Fruit fly (Drosophila melanogaster) ovary, adult (tissue): ENCODE results near the gene dls.

Experiments
- CG17801 ChIP-seq: fragments of 200-800 bp; optimal IDR thresholded peaks from 2 replicates; lab custom pipeline; 2019; ENCODE audit warnings: missing biosample characterization, mild to moderate bottlenecking, missing genetic modification characterization, moderate library complexity; ENCODE audit not compliant: partially characterized antibody

Gene dls

DNA sequence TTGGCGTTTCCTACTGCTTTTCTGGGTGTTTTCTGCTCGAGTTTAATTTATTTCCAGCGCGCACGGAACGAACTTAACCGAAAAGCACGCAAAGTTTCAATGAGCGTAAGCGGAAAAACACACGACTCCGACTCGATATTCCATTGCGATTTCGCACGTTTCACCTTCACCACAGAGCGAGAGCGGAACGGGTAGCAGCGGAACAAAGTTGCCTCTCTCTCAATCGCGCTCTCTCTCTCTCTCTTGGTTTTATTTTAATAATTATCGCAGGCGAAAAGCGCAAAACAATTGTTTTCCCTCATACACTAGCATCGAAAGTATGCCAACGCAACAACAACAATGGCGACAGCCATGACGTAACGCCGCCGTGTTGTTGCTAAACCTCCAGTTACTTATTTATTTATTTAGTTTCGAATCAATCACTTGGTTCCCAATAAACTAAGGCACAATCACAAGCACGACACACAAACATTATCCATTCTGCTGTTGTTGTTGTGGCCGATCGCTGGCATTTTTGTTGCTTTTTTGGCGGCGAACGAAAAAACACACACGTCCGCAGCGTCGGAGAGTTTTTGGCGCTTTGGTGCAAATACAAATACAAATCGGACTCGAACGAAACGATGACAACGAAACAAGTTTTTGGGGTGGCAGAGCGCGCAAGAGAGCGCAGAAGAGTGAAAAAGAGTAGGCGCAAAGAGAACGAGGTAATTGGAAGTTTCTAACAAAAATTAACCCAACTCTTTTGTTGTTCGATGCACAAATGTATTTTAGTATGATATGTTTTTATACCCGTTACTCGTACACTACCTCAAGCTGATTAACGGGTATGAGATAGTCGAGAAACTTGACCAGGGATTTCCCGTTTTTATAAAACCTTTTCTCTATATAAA lies 36.7 kb upstream of the dls start, which contains the start of gene CG5151:
CG5151 (minus strand) TSS at position 552 of the 890 bp plus-strand sequence.
- TF ChIP-seq CG17801 (GFP tag; lab: Kevin White, UChicago) = peak; percentile 70

DNA sequence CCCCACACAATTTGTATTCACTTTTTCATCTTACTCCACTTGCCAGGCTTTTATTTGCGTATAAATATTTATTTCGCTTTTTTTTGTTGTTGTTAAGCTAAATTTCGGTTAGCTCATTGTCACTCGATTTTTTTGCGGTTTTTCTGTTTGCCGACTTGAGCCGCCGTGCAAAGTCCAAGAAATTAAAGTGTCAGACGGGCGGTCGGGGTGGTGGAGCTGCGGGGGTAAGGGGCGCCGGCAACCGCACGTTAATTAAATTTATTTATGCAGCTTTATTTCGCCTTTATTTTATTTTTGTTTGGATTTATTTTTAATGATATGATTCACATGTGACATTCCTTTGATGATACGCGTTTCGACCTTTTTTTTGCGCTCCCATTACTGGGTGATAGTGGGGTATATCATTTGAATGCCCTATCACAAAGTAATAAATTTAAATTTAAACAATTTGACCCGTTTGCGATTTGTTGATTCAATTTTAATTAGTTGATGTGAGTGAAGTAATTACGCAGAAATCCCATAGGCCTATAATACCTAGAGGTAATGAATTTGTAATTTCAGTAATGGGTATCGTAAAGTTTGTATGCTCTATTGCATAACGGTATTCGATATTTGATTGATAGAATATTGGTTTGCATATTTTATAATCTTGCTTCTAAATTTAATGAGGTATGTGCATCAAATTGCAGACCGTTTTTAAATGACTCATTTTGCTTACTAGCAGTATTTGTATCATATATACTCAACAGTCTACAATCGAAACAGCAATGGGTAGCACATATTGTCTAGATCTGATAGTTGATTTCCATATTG lies 35.6 kb upstream of the dls start:
- TF ChIP-seq CG17801 (GFP tag; lab: Kevin White, UChicago) = no peak

DNA sequence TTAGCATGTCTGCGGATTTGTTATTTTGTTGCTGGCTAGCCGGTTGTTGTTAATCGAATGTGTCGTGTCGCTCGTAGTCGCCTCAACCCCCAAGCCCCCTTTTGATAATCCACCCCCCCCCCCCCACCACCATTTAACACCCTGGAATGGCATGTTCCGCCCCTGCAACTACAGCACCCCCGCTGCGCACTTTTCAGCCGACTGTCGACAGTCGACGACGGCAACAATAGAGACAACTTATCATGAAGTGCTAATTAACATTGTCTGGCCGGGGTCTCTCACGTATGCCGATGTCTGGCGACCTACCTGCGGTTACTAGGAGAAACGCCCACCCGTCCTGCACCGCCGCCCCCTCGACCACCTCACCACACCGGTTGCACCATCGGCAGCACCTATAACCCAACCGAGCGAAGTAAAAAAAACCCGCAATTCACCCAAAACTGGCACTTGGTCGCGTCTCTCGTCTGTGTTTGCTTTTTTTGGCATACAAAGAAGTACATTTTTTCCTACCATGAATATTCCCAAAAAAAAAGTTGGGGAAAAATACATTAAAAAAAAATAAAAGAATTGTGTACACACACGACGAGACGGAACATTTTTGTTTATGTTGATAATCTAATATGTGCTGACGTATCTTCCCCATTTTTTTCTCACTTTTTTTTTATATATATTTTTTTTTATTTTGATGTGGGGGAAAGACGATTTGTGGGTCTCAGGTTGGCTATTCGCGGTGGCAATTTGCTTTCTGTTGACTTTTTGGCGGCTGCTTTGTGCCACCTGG lies 34.7 kb upstream of the dls start:
- no peak for TF ChIP-seq CG17801 (GFP tag; lab: Kevin White, UChicago)

DNA sequence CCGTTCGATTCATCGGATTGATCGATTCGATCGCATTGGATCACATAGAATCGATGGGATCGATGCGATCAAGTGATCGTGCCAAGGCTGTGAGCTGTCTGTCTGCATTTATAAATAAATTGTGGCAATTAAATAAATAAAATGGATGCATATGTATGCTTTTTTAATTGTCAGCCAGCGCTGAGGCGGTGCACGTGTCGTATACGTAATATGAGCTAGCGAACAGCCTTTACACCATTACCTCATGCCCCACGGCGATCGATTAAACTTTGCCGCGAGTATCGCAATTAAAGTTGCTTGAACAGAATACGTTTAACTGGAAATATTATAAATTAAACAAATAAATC lies 34.2 kb upstream of the dls start:
- no peak for TF ChIP-seq CG17801 (GFP tag; lab: Kevin White, UChicago)

DNA sequence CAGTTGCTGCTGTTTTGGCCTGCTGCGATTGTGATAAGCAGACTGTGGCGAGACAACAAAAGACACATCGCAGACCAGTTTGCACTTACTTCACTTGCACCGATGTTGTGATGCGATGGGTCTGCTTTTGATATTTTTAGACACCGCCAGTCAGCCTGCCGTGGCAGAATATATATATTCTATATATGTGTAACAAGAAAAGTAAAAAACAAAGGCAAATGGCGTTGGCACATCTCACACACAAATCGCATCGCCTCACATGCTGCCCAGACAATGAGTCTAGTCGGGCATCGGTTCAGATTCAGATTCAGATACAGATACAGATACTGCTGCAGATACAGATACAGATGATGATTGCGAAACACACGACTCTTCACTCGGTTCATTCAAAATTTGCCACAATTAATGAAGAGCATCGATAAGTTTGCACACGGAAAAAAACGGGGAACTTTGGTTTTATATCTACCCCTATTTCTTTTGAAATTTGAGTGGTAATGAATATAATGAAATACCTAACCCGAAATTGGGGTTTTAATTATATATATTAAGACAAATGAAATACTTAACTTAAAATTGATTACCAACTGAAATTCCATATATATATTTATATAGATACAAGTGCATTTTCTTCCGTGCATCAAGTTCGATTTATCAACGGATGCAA lies 33.3 kb upstream of the dls start:
- TF ChIP-seq CG17801 (GFP tag; lab: Kevin White, UChicago) = no peak

DNA sequence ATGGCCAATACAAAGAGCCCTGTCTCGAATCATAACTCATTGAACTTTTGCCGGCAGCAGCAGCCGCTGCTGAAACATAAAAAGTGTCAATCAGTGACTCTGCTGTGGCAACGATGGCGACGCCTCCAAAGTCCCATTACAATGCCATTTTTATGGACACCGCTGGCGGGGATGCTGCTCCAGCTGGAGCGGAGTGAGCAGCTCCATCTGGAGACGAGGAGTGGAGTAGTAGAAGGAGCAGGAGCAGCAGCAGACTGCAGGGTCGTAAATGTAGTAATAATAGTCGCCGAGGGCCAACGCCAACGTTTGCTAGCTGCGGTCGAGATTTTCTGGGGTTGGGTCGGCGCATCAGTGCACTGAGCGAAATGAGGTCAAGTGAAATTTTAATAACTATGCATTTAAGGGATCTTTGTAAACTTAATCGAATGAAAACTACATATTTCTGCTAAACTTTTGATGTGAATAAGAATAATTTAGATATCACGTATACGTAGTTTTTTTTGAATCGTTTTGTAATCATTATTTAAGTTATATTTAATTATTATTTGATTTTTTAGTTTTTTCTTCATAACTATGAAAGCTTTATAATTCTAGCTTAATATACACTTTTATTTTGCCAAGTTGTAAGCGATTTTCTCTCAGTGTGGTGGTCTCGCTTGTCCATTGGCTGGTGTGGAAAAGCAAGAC lies 32.5 kb upstream of the dls start:
- TF ChIP-seq CG17801 (GFP tag; lab: Kevin White, UChicago) = no peak

DNA sequence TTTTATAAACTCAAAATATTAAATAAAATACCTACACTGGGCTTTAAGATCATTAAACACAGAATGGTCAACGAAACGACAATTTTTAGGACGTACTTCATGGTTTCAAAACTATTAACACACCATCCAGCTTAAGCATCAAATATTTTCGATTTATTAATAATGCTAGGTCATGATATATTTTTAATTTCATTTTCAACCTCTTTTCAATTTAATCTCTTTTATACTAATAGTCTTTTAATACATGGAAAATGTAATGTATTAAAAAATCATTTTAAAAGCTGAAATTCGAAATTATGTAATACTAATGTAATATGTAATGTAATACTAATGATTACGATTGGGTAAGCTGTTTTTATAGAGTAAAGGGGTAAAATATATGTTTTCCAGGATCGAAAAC lies 31.1 kb upstream of the dls start, which contains the start of gene CG33796:
CG33796 (minus strand) TSS at position 101 of the 400 bp plus-strand sequence.
- TF ChIP-seq CG17801 (GFP tag; lab: Kevin White, UChicago) = no peak

DNA sequence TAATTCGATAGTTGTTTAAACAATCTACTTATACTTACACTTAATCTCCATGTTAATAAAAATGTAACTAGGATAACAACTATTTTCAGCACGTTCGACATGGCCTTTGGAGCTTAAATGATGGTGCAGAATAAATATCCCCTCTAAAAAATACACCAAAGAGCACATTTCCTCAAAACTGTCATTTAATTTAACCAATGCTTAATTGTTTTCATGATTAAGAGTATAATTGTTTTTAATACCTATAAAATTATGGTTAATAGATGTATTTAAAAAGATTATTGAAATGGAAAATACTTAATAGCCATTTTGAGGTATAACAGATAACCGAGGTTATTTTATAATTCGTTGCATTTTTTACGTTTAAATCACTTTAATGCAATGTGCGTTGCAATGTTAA lies 29.8 kb upstream of the dls start, which contains the start of gene CG33795:
CG33795 (minus strand) TSS at position 101 of the 400 bp plus-strand sequence.
- no peak for TF ChIP-seq CG17801 (GFP tag; lab: Kevin White, UChicago)

DNA sequence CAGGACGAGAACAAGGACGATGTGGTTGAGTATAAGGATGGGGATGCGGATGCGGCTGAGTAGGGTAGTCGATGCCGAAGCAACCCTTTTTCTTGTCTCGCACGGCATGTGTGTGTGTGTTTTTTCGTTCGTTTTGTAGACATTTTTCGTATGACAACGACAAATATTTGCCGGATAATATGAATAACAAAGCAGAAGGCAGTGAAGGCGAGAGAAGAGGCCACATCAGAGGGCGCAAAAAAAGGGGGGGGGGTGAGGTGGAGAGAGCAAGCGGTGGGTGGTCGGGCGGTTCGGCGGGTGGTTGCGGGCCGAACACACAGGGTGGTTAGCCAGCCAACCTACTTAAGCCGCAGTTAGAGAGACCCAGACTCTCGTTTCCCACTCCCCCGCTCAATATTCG lies 28.7 kb upstream of the dls start:
- TF ChIP-seq CG17801 (GFP tag; lab: Kevin White, UChicago) = no peak

DNA sequence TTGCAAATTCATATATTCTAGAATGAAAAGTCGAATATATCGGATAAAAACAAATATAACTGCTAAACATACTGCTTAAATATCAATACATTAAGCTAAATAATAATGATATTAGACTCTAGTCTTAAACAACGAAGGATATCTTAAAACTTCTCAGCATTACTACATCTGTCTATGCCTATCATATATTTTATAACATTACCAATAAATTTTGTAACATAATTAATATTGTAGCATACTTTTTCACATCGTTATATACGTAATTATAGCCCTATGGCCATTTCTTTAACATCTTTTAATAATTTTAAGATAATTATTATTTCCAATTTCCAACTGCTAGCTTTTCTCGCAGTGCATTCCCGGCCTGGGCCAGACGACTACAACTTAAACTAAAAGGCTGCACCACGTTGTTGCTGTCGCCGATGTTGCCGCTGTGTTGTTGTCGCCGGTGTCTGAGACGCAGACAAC lies 28.3 kb upstream of the dls start:
- no peak for TF ChIP-seq CG17801 (GFP tag; lab: Kevin White, UChicago)

DNA sequence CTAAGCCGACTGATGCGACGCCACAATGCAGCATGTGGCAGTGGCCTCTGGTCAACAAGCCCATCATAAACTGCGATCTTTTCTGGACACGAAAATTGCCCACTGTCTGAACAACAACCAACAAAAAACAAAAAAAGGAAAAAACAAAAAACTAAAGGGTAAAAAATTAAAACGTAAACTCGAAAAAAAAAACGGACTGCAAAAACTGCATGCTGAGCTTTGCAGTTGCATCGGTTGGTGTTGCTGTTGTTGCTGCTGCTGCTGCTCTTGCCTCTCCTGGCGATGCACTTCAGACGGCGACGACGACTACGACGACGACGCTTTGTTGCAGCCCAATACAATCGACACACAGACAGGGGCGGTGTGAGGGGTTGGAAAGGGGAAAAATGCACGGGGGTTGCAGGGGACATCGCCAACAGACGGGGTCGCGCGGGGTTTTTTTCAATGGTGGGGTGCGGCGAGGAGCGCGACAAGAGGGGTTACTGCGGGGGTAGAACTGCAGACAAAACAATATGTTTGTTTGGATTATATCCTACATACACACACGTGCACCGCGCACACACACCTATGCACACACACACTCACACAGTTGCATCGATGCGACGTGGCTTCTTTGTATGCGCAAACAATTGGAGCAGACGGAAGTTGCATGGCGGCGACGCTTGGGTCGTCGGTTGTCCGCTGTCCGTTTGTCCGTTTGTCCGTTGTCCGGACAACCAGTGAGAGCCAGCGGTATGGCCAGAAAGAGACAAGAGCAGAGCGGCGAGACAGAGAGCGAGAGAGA lies 27.1 kb upstream of the dls start:
- TF ChIP-seq CG17801 (GFP tag; lab: Kevin White, UChicago) = no peak

DNA sequence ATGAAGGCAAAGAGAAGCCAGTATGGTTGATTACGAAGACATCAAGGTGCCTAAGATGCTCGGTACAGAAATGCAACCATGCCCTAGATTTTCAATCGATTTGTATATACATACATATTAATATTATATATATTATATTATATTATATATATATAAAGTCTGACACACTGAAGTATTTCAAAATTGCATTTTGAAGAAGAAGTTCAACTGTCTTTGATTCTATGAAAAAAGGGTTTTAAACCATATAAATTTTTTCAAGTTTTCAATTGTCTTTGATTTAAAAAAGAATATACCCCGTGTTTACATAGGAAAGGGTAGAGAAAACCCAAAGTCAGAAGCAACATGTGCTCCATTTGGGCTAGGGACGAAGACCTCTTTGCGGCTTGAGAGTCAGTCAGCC lies 26.4 kb upstream of the dls start:
- TF ChIP-seq CG17801 (GFP tag; lab: Kevin White, UChicago) = no peak
